Fruit fly (Drosophila melanogaster) S2 (cell line): ENCODE measurements around the gene Men.

ENCODE experiments used
- CG8478 ChIP-seq: fragments of >200 bp; optimal IDR thresholded peaks from 2 replicates; lab custom pipeline; 2018
- CTCF ChIP-seq, 2 experiments: fragments of >200 bp; optimal IDR thresholded peaks; 2 replicates each; lab custom pipeline; 2018

dm6 chr3R:12697571-12698039 is 24.6 kb downstream of the Men start:
- TF ChIP-seq CG8478 (no peak), CTCF (optimal IDR thresholded peaks at IDR 0.05; lab: Kevin White, UChicago) (no peak)
